Worm (Caenorhabditis elegans): Measurements from ENCODE around the gene E02A10.3.

ce11 chrV:12632048-12632447 is 52.6 kb downstream of the E02A10.3 start, which contains the start of gene srx-113:
- TF ChIP-seq nhr-12 (tag; optimal IDR thresholded peaks at IDR 0.05) (no peak), snpc-4 (tag; optimal IDR thresholded peaks at IDR 0.05) (no peak), lin-13 (tag; optimal IDR thresholded peaks at IDR 0.05) (no peak), flh-1 (GFP tag; optimal IDR thresholded peaks at IDR 0.05) (no peak)

Data from whole organism, mixed stage, embryonic.